Fruit fly (Drosophila melanogaster) S2 (cell line): Measurements from ENCODE around the gene CG34124.

Experiments used
- CG8478 ChIP-seq: fragments of >200 bp; optimal IDR thresholded peaks from 2 replicates; lab custom pipeline; 2018
- CTCF ChIP-seq, 2 experiments: fragments of >200 bp; optimal IDR thresholded peaks; 2 replicates each; lab custom pipeline; 2018

The CG34124 gene

DNA sequence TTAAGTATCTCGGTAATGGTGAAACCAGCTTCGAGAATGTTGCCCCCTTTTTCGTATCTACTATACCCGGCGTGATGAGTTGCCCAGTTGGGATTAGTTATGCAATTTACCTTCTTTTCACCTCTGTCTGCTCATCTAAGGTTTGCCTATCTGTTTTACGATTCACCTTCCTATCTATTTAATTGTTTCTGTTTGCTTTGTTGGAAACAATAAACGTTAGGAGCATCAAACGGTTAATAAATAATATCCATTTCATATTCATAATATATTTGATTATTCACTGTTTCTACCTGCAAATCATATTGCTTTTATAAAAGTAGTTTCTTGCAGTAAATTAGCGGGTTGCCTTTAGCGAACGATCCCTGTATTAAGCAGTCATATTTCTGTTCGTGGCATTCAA, 49.0 kb downstream of the CG34124 start:
- no peak for TF ChIP-seq CG8478 (lab: Kevin White, UChicago)
- TF ChIP-seq CTCF (optimal IDR thresholded peaks at IDR 0.05; lab: Kevin White, UChicago), result no peak

dm6 chr2L:5009306-5010030, 51.3 kb downstream of the CG34124 start, which contains the start of gene Rtnl1:
Rtnl1 (minus strand) TSS chr2L:5009720.
- TF ChIP-seq CTCF (optimal IDR thresholded peaks at IDR 0.05; lab: Kevin White, UChicago), result peak; percentile 53 to 60
- no peak for TF ChIP-seq CG8478 (lab: Kevin White, UChicago)

- TF ChIP-seq CTCF (optimal IDR thresholded peaks at IDR 0.05; lab: Kevin White, UChicago) (peak in 1 of 2 experiments; percentile 10), CG8478 (lab: Kevin White, UChicago) (no peak)
These were observed 52.6 kb downstream of the CG34124 start, which contains the start of the genes CG31917, Tfb5 and SelT for dm6 chr2L:5010784-5011260. CG31917 (minus strand) TSS chr2L:5010834. Tfb5 (minus strand) TSS chr2L:5010834. SelT (plus strand) TSS chr2L:5010922.
